Worm (Caenorhabditis elegans) whole organism, mixed stage, embryonic: ENCODE results near the gene ekl-5.

ENCODE experiments used
- M03D4.4 ChIP-seq: sonication (generic microtip); optimal IDR thresholded peaks from 2 replicates; lab custom pipeline; 2017; ENCODE audit warnings: mild to moderate bottlenecking, missing genetic modification characterization, missing compliant biosample characterization
- bed-3 ChIP-seq: fragments of 200-800 bp; sonication (Bioruptor generic); optimal IDR thresholded peaks from 3 replicates; lab custom pipeline; 2018; ENCODE audit warnings: mild to moderate bottlenecking, missing genetic modification characterization, moderate library complexity, missing compliant biosample characterization
- ceh-43 ChIP-seq: fragments of 200-800 bp; sonication (Bioruptor generic); optimal IDR thresholded peaks from 2 replicates; lab custom pipeline; 2018; ENCODE audit warnings: mild to moderate bottlenecking, missing genetic modification characterization, moderate library complexity, missing compliant biosample characterization
- ceh-83 ChIP-seq: fragments of 200-800 bp; sonication (Bioruptor generic); optimal IDR thresholded peaks from 2 replicates; lab custom pipeline; 2018; ENCODE audit warnings: mild to moderate bottlenecking, missing genetic modification characterization, missing compliant biosample characterization
- ces-1 ChIP-seq: fragments of 150-350 bp; optimal IDR thresholded peaks from 2 replicates; lab custom pipeline; 2014; ENCODE audit warnings: missing biosample characterization, missing genetic modification reagents, missing genetic modification characterization
- cnd-1 ChIP-seq: fragments of 200-800 bp; sonication (Bioruptor generic); optimal IDR thresholded peaks from 2 replicates; lab custom pipeline; 2018; ENCODE audit warnings: mild to moderate bottlenecking, missing genetic modification characterization, missing compliant biosample characterization
- drap-1 ChIP-seq: fragments of 200-800 bp; sonication (Bioruptor generic); optimal IDR thresholded peaks from 3 replicates; lab custom pipeline; 2018; ENCODE audit warnings: mild to moderate bottlenecking, missing genetic modification characterization, missing compliant biosample characterization
- elt-1 ChIP-seq: sonication (generic microtip); optimal IDR thresholded peaks from 2 replicates; lab custom pipeline; 2017; ENCODE audit warnings: missing genetic modification characterization, mild to moderate bottlenecking, missing compliant biosample characterization, antibody characterized with exemption, moderate library complexity, borderline replicate concordance; ENCODE audit not compliant: insufficient read depth
- elt-3 ChIP-seq: fragments of 150-350 bp; optimal IDR thresholded peaks from 2 replicates; lab custom pipeline; 2014; ENCODE audit warnings: missing biosample characterization, missing genetic modification characterization
- flh-1 ChIP-seq: fragments of 200-800 bp; sonication (Bioruptor generic); optimal IDR thresholded peaks from 2 replicates; lab custom pipeline; 2018; ENCODE audit warnings: mild to moderate bottlenecking, missing genetic modification characterization, moderate library complexity, missing compliant biosample characterization
- ham-2 ChIP-seq: fragments of 200-800 bp; sonication (Bioruptor generic); optimal IDR thresholded peaks from 2 replicates; lab custom pipeline; 2018; ENCODE audit warnings: mild to moderate bottlenecking, missing genetic modification characterization, missing compliant biosample characterization
- hlh-1 ChIP-seq: fragments of 150-350 bp; optimal IDR thresholded peaks from 2 replicates; lab custom pipeline; 2014; ENCODE audit warnings: missing biosample characterization, missing genetic modification reagents, missing genetic modification characterization
- lsy-2 ChIP-seq: fragments of 150-350 bp; optimal IDR thresholded peaks from 2 replicates; lab custom pipeline; 2014; ENCODE audit warnings: missing biosample characterization, missing genetic modification characterization
- mab-5 ChIP-seq: fragments of 150-350 bp; optimal IDR thresholded peaks from 2 replicates; lab custom pipeline; 2014; ENCODE audit warnings: missing biosample characterization, missing genetic modification characterization
- mls-2 ChIP-seq: sonication (generic microtip); optimal IDR thresholded peaks from 2 replicates; lab custom pipeline; 2016; ENCODE audit warnings: mild to moderate bottlenecking, missing genetic modification characterization, moderate library complexity, missing compliant biosample characterization
- nhr-2 ChIP-seq: fragments of 150-350 bp; optimal IDR thresholded peaks from 2 replicates; lab custom pipeline; 2014; ENCODE audit warnings: missing biosample characterization, missing genetic modification characterization
- nhr-237 ChIP-seq: fragments of 150-350 bp; optimal IDR thresholded peaks from 2 replicates; lab custom pipeline; 2014; ENCODE audit warnings: missing biosample characterization, missing genetic modification characterization
- nhr-28 ChIP-seq: fragments of 150-350 bp; optimal IDR thresholded peaks from 2 replicates; lab custom pipeline; 2014; ENCODE audit warnings: missing biosample characterization, missing genetic modification characterization
- nhr-76 ChIP-seq: sonication (generic microtip); optimal IDR thresholded peaks from 2 replicates; lab custom pipeline; 2017; ENCODE audit warnings: missing biosample characterization, missing genetic modification characterization
- pha-4 ChIP-seq: fragments of 150-350 bp; optimal IDR thresholded peaks from 2 replicates; lab custom pipeline; 2018; ENCODE audit warnings: missing biosample characterization, missing genetic modification reagents, missing genetic modification characterization
- snpc-4 ChIP-seq: fragments of 150-350 bp; optimal IDR thresholded peaks from 2 replicates; lab custom pipeline; 2014; ENCODE audit warnings: missing biosample characterization, missing genetic modification characterization
- sptf-1 ChIP-seq: sonication (generic microtip); optimal IDR thresholded peaks from 2 replicates; lab custom pipeline; 2017; ENCODE audit warnings: mild to moderate bottlenecking, missing genetic modification characterization, moderate library complexity, missing compliant biosample characterization
- tbx-8 ChIP-seq: fragments of 200-800 bp; sonication (Bioruptor generic); optimal IDR thresholded peaks from 2 replicates; lab custom pipeline; 2018; ENCODE audit warnings: mild to moderate bottlenecking, missing genetic modification characterization, moderate library complexity, missing compliant biosample characterization
- unc-39 ChIP-seq: fragments of 150-350 bp; optimal IDR thresholded peaks from 2 replicates; lab custom pipeline; 2014; ENCODE audit warnings: missing biosample characterization, missing genetic modification characterization
- unc-62 ChIP-seq: fragments of 150-350 bp; optimal IDR thresholded peaks from 2 replicates; lab custom pipeline; 2014; ENCODE audit warnings: missing biosample characterization, missing genetic modification reagents, missing genetic modification characterization
- zip-8 ChIP-seq: fragments of 150-350 bp; optimal IDR thresholded peaks from 2 replicates; lab custom pipeline; 2014; ENCODE audit warnings: missing biosample characterization, missing genetic modification characterization
- ztf-11 ChIP-seq: fragments of 150-350 bp; optimal IDR thresholded peaks from 2 replicates; lab custom pipeline; 2014; ENCODE audit warnings: missing biosample characterization, missing genetic modification characterization

The ekl-5 gene

DNA sequence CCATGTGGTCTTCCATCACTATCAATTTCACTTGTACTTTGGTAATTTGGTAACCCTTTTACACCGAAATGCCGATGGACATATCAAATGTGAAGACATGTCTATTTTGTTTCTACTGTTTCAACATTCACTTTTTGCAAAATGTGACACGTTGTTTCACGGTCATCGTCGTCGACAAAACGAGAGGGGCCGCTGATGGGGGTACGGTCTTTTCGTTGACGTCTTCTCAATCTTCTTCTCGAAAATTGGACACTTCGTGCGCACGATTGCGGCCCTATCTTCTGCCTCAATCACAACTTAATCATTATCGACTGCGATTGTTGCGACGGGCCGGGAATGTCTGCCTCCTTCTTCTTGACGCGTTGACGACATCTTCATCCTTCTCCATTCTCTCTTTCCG lies 19.7 kb upstream of the ekl-5 start:
- TF ChIP-seq unc-62 (GFP tag; lab: Kevin White, UChicago) (peak; percentile 58), cnd-1 (tag; lab: Kevin White, UChicago) (no peak)

DNA sequence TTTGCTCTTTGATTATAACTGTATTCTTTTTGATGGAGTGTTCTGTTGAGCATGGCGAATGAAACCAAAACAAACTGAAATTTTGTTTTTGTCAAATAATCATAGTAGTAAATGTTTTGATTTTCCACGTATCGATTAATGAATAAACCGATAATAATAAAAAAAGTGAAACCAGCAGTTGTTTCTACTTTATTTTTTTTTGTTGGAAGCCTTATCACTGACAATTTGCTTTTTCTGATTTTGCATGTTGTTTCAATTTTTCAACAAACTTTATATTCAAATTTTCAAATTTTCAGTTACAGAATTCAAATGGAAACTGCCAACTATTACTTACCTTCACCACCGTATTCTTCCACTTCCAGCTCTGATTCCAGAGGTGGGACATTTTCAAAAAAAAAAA lies 17.6 kb upstream of the ekl-5 start, which contains the start of gene elt-3:
Gene elt-3, plus strand, starts transcription at position 301 of the 400 bp plus-strand sequence.
- TF ChIP-seq mls-2 (tag; lab: Kevin White, UChicago) (no peak), sptf-1 (tag; lab: Kevin White, UChicago) (no peak), cnd-1 (tag; lab: Kevin White, UChicago) (no peak), bed-3 (GFP tag; lab: Kevin White, UChicago) (no peak), ceh-43 (GFP tag; lab: Kevin White, UChicago) (no peak), ceh-83 (no peak), flh-1 (no peak), ztf-11 (tag; lab: Kevin White, UChicago) (no peak), nhr-76 (tag; lab: Kevin White, UChicago) (no peak)

DNA sequence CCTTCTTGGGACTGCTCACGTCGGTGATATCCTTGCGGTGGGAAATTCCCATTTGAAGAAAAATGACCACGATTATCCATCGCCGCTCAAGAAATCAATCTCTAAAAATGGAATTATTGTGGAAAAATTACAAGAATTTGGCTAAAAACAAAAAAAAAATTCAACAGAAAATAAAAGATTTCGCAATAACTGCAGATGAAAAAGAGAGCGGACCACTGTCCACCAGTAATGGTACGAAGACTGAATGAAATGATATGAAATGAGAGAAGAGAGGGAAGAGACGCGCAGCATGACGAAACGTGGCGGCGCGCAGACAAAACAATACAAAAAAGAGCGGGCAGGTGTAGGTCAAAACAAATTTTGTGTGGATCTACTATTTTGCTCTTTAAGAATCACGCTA lies 12.6 kb upstream of the ekl-5 start, which contains the start of gene meg-1:
Gene meg-1, minus strand, starts transcription at position 101 of the 400 bp plus-strand sequence.
- TF ChIP-seq sptf-1 (tag; lab: Kevin White, UChicago) (no peak), elt-1 (tag; lab: Kevin White, UChicago) (no peak), unc-62 (GFP tag; lab: Kevin White, UChicago) (no peak), ham-2 (GFP tag; lab: Kevin White, UChicago) (no peak), flh-1 (no peak), snpc-4 (tag; lab: Kevin White, UChicago) (no peak), nhr-2 (tag; lab: Kevin White, UChicago) (no peak), zip-8 (tag; lab: Kevin White, UChicago) (no peak), nhr-76 (tag; lab: Kevin White, UChicago) (no peak), unc-39 (tag; lab: Kevin White, UChicago) (no peak), lsy-2 (tag; lab: Kevin White, UChicago) (no peak), cnd-1 (tag; lab: Kevin White, UChicago) (no peak), hlh-1 (tag; lab: Kevin White, UChicago) (no peak), mls-2 (tag; lab: Kevin White, UChicago) (no peak), nhr-28 (no peak)
- TF ChIP-seq, all 35 proteins: peak for 0

DNA sequence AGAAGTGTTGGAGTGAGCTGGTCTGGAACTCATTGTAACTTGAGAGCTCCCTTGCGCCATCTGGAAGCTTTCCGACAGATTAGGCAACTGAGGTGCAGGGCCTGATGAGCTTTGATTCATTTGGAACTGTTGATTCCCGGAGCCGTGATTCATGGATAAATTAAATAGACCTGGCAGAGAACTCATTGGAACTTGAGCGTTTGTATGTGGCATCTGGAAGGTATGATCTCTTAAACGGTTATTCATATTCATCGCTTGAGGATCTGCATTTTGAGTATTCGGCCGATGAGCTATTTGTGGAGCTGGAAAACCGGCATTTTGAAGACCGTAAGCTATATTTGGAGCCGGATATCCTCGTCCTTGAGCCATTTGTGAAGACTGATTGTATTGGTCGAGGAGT lies 11.6 kb upstream of the ekl-5 start:
- no peak for TF ChIP-seq elt-3 (tag; lab: Kevin White, UChicago)
- TF ChIP-seq nhr-28, result no peak
- no peak for TF ChIP-seq ztf-11 (tag; lab: Kevin White, UChicago)
- no peak for TF ChIP-seq ceh-83
- TF ChIP-seq cnd-1 (tag; lab: Kevin White, UChicago), result no peak
- TF ChIP-seq ces-1 (GFP tag; lab: Kevin White, UChicago), result no peak
- no peak for TF ChIP-seq mab-5 (tag; lab: Kevin White, UChicago)
- TF ChIP-seq drap-1 (GFP tag; lab: Kevin White, UChicago), result no peak
- TF ChIP-seq elt-1 (tag; lab: Kevin White, UChicago), result no peak
- no peak for TF ChIP-seq tbx-8
- TF ChIP-seq pha-4, result no peak
- no peak for TF ChIP-seq flh-1
- TF ChIP-seq bed-3 (GFP tag; lab: Kevin White, UChicago), result no peak
- TF ChIP-seq nhr-76 (tag; lab: Kevin White, UChicago), result no peak

DNA sequence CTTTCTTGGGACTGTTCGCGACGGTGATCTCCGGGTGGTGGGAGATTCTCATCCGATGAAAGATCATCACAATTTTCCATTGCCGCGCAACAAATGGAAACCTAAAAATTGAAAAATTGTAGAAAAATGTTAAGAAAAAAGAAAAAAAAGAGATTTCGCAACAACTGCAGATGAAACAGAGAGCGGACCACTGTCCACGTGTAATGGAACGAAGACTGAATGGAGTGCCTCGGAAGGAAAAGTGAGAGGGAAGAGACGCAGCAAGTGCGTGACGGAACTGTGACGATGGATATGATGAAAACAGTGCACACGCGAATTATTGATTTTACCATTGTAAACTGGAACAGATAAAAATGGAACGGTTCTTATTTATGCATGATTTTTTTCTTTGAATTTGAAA lies 9.1 kb upstream of the ekl-5 start, which contains the start of gene meg-2:
Gene meg-2, minus strand, starts transcription at position 101 of the 400 bp plus-strand sequence.
- TF ChIP-seq M03D4.4 (tag; lab: Kevin White, UChicago), result no peak
- TF ChIP-seq unc-62 (GFP tag; lab: Kevin White, UChicago), result no peak
- no peak for TF ChIP-seq tbx-8
- TF ChIP-seq zip-8 (tag; lab: Kevin White, UChicago), result no peak

DNA sequence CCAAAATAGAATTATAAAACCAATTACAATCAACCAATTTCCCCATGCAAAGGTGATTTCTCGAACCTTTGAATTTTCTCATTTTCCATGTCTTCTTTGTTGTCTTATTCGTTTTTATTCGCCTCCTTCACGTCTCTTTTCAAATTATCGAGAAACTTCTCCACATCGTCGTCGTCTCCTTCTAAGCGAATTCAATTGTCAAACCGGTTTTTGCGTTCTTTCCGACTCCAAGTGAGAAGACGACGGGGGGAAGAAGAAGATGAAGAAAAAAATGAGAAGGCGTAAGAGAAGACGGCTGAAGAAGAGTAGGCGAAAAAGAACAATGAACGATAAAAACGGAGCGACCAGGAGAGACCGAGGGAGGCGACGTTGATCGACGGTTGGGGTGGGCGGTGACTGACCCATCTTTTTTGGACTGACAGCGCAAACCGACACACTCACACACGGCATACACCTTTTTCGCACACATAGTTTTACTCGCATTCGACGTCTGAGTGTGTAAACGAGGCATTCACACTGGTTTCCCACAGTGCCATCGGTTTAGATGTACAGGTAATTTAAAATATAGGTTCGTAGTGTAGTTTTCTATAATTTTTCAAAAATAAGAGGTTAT lies 3.5 kb upstream of the ekl-5 start:
- TF ChIP-seq elt-3 (tag; lab: Kevin White, UChicago), result peak; percentile 51
- peak; percentile 31 for TF ChIP-seq nhr-237 (tag; lab: Kevin White, UChicago)
- no peak for TF ChIP-seq M03D4.4 (tag; lab: Kevin White, UChicago)
- TF ChIP-seq ces-1 (GFP tag; lab: Kevin White, UChicago), result peak; percentile 52
- no peak for TF ChIP-seq mls-2 (tag; lab: Kevin White, UChicago)
